Fruit fly (Drosophila melanogaster) whole organism, prepupa: ENCODE data around the gene MFS18.
A peak's percentile ranks its signal among the peaks of the same experiment; 100 is the strongest.

ENCODE experiments used
- CG10669 ChIP-seq: fragments of 200-800 bp; sonication (Bioruptor generic); optimal IDR thresholded peaks from 3 replicates; lab custom pipeline; 2018; ENCODE audit warnings: missing biosample characterization, mild to moderate bottlenecking, missing genetic modification characterization, moderate library complexity
- CG3032 ChIP-seq: fragments of 200-800 bp; optimal IDR thresholded peaks from 2 replicates; lab custom pipeline; 2019; ENCODE audit warnings: missing biosample characterization, mild to moderate bottlenecking, missing genetic modification characterization, moderate library complexity
- CG6276 ChIP-seq: fragments of 200-800 bp; sonication (Bioruptor generic); optimal IDR thresholded peaks from 2 replicates; lab custom pipeline; 2017; ENCODE audit warnings: missing biosample characterization, mild to moderate bottlenecking, missing genetic modification characterization
- Eip78C ChIP-seq: fragments of 200-800 bp; sonication (Bioruptor generic); peaks from one replicate; lab custom pipeline; 2016; ENCODE audit warnings: missing biosample characterization, missing genetic modification characterization
- achi ChIP-seq: fragments of 200-800 bp; sonication (Bioruptor generic); optimal IDR thresholded peaks from 3 replicates; lab custom pipeline; 2016; ENCODE audit warnings: missing biosample characterization, missing genetic modification characterization
- dac ChIP-seq: fragments of 200-800 bp; sonication (Bioruptor generic); optimal IDR thresholded peaks from 2 replicates; lab custom pipeline; 2017; ENCODE audit warnings: missing biosample characterization, mild to moderate bottlenecking, missing genetic modification characterization

- TF ChIP-seq dac (no peak), achi (GFP tag; lab: Kevin White, UChicago) (peak; percentile 40), CG3032 (no peak), Eip78C (GFP tag; lab: Kevin White, UChicago) (no peak), CG10669 (no peak), CG6276 (GFP tag; lab: Kevin White, UChicago) (no peak)
Observed at dm6 chr2L:4403013-4403604, 45.3 kb downstream of the MFS18 start, which contains the start of gene Dim1.
